Fruit fly (Drosophila melanogaster): ENCODE measurements around the gene Gcna.

Gcna gene

dm6 chrX:1849914-1850313 is 15.7 kb downstream of the Gcna start:
- TF ChIP-seq fd59A (GFP tag; optimal IDR thresholded peaks at IDR 0.05) (no peak), Smox (GFP tag; optimal IDR thresholded peaks at IDR 0.05) (peak; percentile 30), vri (GFP tag; optimal IDR thresholded peaks at IDR 0.05) (peak; percentile 85), achi (GFP tag; optimal IDR thresholded peaks at IDR 0.05) (peak; percentile 9), lz (GFP tag; optimal IDR thresholded peaks at IDR 0.05) (peak; percentile 6), CG9139 (GFP tag; optimal IDR thresholded peaks at IDR 0.05) (no peak), Lpt (GFP tag; optimal IDR thresholded peaks at IDR 0.05) (no peak), Eip93F (GFP tag; optimal IDR thresholded peaks at IDR 0.05) (no peak), Hr4 (GFP tag; optimal IDR thresholded peaks at IDR 0.05) (peak; percentile 18), Ets96B (tag; optimal IDR thresholded peaks at IDR 0.05) (no peak), dac (GFP tag; optimal IDR thresholded peaks at IDR 0.05) (no peak), spab (GFP tag; optimal IDR thresholded peaks at IDR 0.05) (no peak), svp (GFP tag) (peak; percentile 42), CG6808 (GFP tag; optimal IDR thresholded peaks at IDR 0.05) (no peak), CG10669 (GFP tag; optimal IDR thresholded peaks at IDR 0.05) (no peak), CG8632 (GFP tag; optimal IDR thresholded peaks at IDR 0.05) (no peak), CG11294 (GFP tag; IDR thresholded peaks at IDR 0.05) (no peak), CG4318 (GFP tag; optimal IDR thresholded peaks at IDR 0.05) (no peak), Met (GFP tag; optimal IDR thresholded peaks at IDR 0.05) (peak; percentile 42), CG7368 (GFP tag; optimal IDR thresholded peaks at IDR 0.05) (no peak), Sox15 (GFP tag; optimal IDR thresholded peaks at IDR 0.05) (no peak), CG6854 (GFP tag; optimal IDR thresholded peaks at IDR 0.05) (no peak), fkh (GFP tag; optimal IDR thresholded peaks at IDR 0.05) (peak; percentile 69), pdm3 (GFP tag; optimal IDR thresholded peaks at IDR 0.05) (peak; percentile 14), cyc (GFP tag; optimal IDR thresholded peaks at IDR 0.05) (peak; percentile 7), Eip75B (GFP tag; optimal IDR thresholded peaks at IDR 0.05) (no peak), topi (GFP tag; optimal IDR thresholded peaks at IDR 0.05) (peak; percentile 11), CG31627 (GFP tag; optimal IDR thresholded peaks at IDR 0.05) (peak; percentile 5), CG6163 (GFP tag; IDR thresholded peaks at IDR 0.05) (no peak), CG32006 (GFP tag; optimal IDR thresholded peaks at IDR 0.05) (peak; percentile 41), esn (GFP tag; optimal IDR thresholded peaks at IDR 0.05) (peak; percentile 43), OdsH (GFP tag; optimal IDR thresholded peaks at IDR 0.05) (peak; percentile 18), net (GFP tag; optimal IDR thresholded peaks at IDR 0.05) (peak; percentile 13), fd85E (GFP tag; optimal IDR thresholded peaks at IDR 0.05) (no peak), Ets21C (GFP tag; optimal IDR thresholded peaks at IDR 0.05) (peak; percentile 1), Eip78C (GFP tag) (peak; percentile 70), CG15336 (GFP tag; IDR thresholded peaks at IDR 0.05) (0 out of 2 replicates have a peak, but pooled peaks have one; percentile 21), Sox102F (GFP tag; optimal IDR thresholded peaks at IDR 0.05) (peak; percentile 21), acj6 (GFP tag; optimal IDR thresholded peaks at IDR 0.05) (peak; percentile 2), CG11762 (GFP tag; optimal IDR thresholded peaks at IDR 0.05; ENCODE audit: insufficient read depth) (no peak), Hr39 (GFP tag; optimal IDR thresholded peaks at IDR 0.05) (peak; percentile 27), CG16779 (tag; optimal IDR thresholded peaks at IDR 0.05) (no peak)

DNA sequence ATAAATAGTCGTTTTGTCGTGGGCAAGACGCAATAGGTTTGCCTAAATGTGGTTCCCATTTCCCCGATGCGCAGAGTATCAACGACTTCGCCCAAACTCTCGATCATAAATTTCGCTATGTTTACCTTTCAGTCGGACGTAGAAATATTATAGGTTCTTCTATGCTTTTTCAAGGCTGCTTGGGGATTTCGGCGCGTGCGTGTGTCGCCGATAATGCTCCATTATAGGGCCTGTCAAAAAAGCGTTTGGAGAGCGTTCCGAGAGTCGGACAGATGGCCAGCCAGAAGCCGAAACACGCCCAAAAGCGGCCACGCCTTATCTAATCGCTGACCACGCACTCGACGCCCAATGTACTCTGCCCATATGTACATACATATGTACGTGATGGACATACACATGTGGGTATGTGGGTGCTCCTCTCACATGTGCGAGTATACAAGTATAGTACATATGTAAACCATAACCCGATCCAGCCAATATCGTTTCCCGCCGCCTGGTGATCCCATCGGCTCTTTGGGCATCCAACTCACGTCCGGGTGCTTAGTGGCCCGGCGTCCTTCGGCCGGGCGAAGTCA is 16.9 kb downstream of the Gcna start:
- no peak for TF ChIP-seq CG6792 (GFP tag; optimal IDR thresholded peaks at IDR 0.05)
- peak; percentile 31 for TF ChIP-seq fkh (GFP tag; optimal IDR thresholded peaks at IDR 0.05)
- no peak for TF ChIP-seq Met (GFP tag; optimal IDR thresholded peaks at IDR 0.05)
- TF ChIP-seq Hr39 (GFP tag; optimal IDR thresholded peaks at IDR 0.05), result no peak

All from whole organism, prepupa.